Worm (Caenorhabditis elegans) whole organism, L3 larva: ENCODE data around the gene ZK829.1.

Source experiments
- R02D3.7 ChIP-seq: fragments of 150-350 bp; optimal IDR thresholded peaks from 2 replicates; lab custom pipeline; 2014; ENCODE audit warnings: missing biosample characterization, missing genetic modification characterization
- ZK546.5 ChIP-seq: sonication (generic microtip); optimal IDR thresholded peaks from 2 replicates; lab custom pipeline; 2017; ENCODE audit warnings: missing biosample characterization, missing genetic modification characterization
- aly-2 ChIP-seq: fragments of 150-350 bp; optimal IDR thresholded peaks from 2 replicates; lab custom pipeline; 2014; ENCODE audit warnings: missing biosample characterization, missing genetic modification characterization
- ama-1 ChIP-seq: fragments of 150-350 bp; optimal IDR thresholded peaks from 2 replicates; lab custom pipeline; 2018
- ceh-28 ChIP-seq: fragments of 150-350 bp; optimal IDR thresholded peaks from 2 replicates; lab custom pipeline; 2014; ENCODE audit warnings: missing biosample characterization, missing genetic modification reagents, missing genetic modification characterization
- ceh-82 ChIP-seq: fragments of 150-350 bp; optimal IDR thresholded peaks from 2 replicates; lab custom pipeline; 2014; ENCODE audit warnings: missing biosample characterization, missing genetic modification characterization
- ceh-9 ChIP-seq: sonication (generic microtip); optimal IDR thresholded peaks from 2 replicates; lab custom pipeline; 2018; ENCODE audit warnings: missing biosample characterization, missing genetic modification characterization
- egl-27 ChIP-seq: sonication (generic microtip); optimal IDR thresholded peaks from 4 replicates; lab custom pipeline; 2017; ENCODE audit warnings: missing biosample characterization, missing genetic modification reagents, missing genetic modification characterization
- egl-5 ChIP-seq: fragments of 150-350 bp; optimal IDR thresholded peaks from 2 replicates; lab custom pipeline; 2017; ENCODE audit warnings: missing biosample characterization, missing genetic modification reagents, missing genetic modification characterization, inconsistent platforms
- elt-1 ChIP-seq: fragments of 150-350 bp; optimal IDR thresholded peaks from 2 replicates; lab custom pipeline; 2014; ENCODE audit warnings: missing biosample characterization, missing genetic modification characterization
- elt-3 ChIP-seq, 3 experiments: fragments of 150-350 bp in 1 of 3; sonication (generic microtip) in 2 of 3; optimal IDR thresholded peaks; 2 replicates in 2 of 3; 4 replicates in 1 of 3; lab custom pipeline; 2014 to 2017; ENCODE audit warnings: missing biosample characterization in 3 of 3, missing genetic modification characterization in 3 of 3
- eor-1 ChIP-seq, 2 experiments: fragments of 150-350 bp; optimal IDR thresholded peaks; 2 replicates each; lab custom pipeline; 2014 to 2018; ENCODE audit warnings: missing biosample characterization in 2 of 2, missing genetic modification characterization in 2 of 2
- fkh-10 ChIP-seq: sonication (generic microtip); optimal IDR thresholded peaks from 2 replicates; lab custom pipeline; 2017; ENCODE audit warnings: missing biosample characterization, missing genetic modification reagents, missing genetic modification characterization
- fkh-2 ChIP-seq: fragments of 150-350 bp; optimal IDR thresholded peaks from 2 replicates; lab custom pipeline; 2014; ENCODE audit warnings: missing biosample characterization, missing genetic modification reagents, missing genetic modification characterization
- fos-1 ChIP-seq: fragments of 150-350 bp; optimal IDR thresholded peaks from 2 replicates; lab custom pipeline; 2014; ENCODE audit warnings: missing biosample characterization, missing genetic modification characterization
- hmg-11 ChIP-seq: sonication (generic microtip); optimal IDR thresholded peaks from 2 replicates; lab custom pipeline; 2016; ENCODE audit warnings: missing genetic modification characterization, missing compliant biosample characterization
- jun-1 ChIP-seq: fragments of 150-350 bp; optimal IDR thresholded peaks from 2 replicates; lab custom pipeline; 2014; ENCODE audit warnings: missing biosample characterization, missing genetic modification reagents, missing genetic modification characterization
- lin-15B ChIP-seq: fragments of 150-350 bp; optimal IDR thresholded peaks from 2 replicates; lab custom pipeline; 2014; ENCODE audit warnings: missing biosample characterization, missing genetic modification characterization
- lin-39 ChIP-seq: fragments of 150-350 bp; optimal IDR thresholded peaks from 2 replicates; lab custom pipeline; 2018; ENCODE audit warnings: missing biosample characterization, missing genetic modification reagents, missing genetic modification characterization
- lsy-12 ChIP-seq: sonication (generic microtip); optimal IDR thresholded peaks from 2 replicates; lab custom pipeline; 2016; ENCODE audit warnings: mild to moderate bottlenecking, missing genetic modification characterization, missing compliant biosample characterization
- mdl-1 ChIP-seq: fragments of 150-350 bp; optimal IDR thresholded peaks from 2 replicates; lab custom pipeline; 2014; ENCODE audit warnings: missing biosample characterization, missing genetic modification characterization
- mml-1 ChIP-seq: fragments of 150-350 bp; sonication (generic microtip); optimal IDR thresholded peaks from 3 replicates; lab custom pipeline; 2014; ENCODE audit warnings: missing biosample characterization, missing genetic modification characterization
- nfya-1 ChIP-seq: sonication (generic microtip); optimal IDR thresholded peaks from 2 replicates; lab custom pipeline; 2017; ENCODE audit warnings: missing genetic modification characterization, mild to moderate bottlenecking, missing compliant biosample characterization, antibody characterized with exemption, moderate library complexity; ENCODE audit not compliant: insufficient read depth
- nhr-11 ChIP-seq: fragments of 150-350 bp; optimal IDR thresholded peaks from 2 replicates; lab custom pipeline; 2014; ENCODE audit warnings: missing biosample characterization, missing genetic modification characterization
- nhr-12 ChIP-seq: fragments of 150-350 bp; optimal IDR thresholded peaks from 2 replicates; lab custom pipeline; 2014; ENCODE audit warnings: missing biosample characterization, missing genetic modification characterization
- nhr-23 ChIP-seq: fragments of 150-350 bp; optimal IDR thresholded peaks from 2 replicates; lab custom pipeline; 2014; ENCODE audit warnings: missing biosample characterization, missing genetic modification reagents, missing genetic modification characterization
- nhr-237 ChIP-seq: fragments of 150-350 bp; optimal IDR thresholded peaks from 2 replicates; lab custom pipeline; 2014; ENCODE audit warnings: missing biosample characterization, missing genetic modification characterization
- nhr-25 ChIP-seq: sonication (generic microtip); optimal IDR thresholded peaks from 2 replicates; lab custom pipeline; 2017; ENCODE audit warnings: missing biosample characterization, missing genetic modification characterization
- nhr-28 ChIP-seq: fragments of 150-350 bp; optimal IDR thresholded peaks from 2 replicates; lab custom pipeline; 2014; ENCODE audit warnings: missing biosample characterization, missing genetic modification characterization
- nhr-43 ChIP-seq: sonication (generic microtip); optimal IDR thresholded peaks from 2 replicates; lab custom pipeline; 2016; ENCODE audit warnings: mild to moderate bottlenecking, missing genetic modification characterization, missing compliant biosample characterization; ENCODE audit not compliant: poor library complexity, severe bottlenecking
- nhr-67 ChIP-seq: fragments of 150-350 bp; optimal IDR thresholded peaks from 2 replicates; lab custom pipeline; 2014; ENCODE audit warnings: missing biosample characterization, missing genetic modification characterization
- nhr-76 ChIP-seq: fragments of 150-350 bp; sonication (generic microtip); optimal IDR thresholded peaks from 5 replicates; lab custom pipeline; 2014; ENCODE audit warnings: missing biosample characterization, missing genetic modification characterization
- nhr-77 ChIP-seq: fragments of 150-350 bp; optimal IDR thresholded peaks from 2 replicates; lab custom pipeline; 2014; ENCODE audit warnings: missing biosample characterization, missing genetic modification characterization
- pha-4 ChIP-seq: fragments of 150-350 bp; optimal IDR thresholded peaks from 2 replicates; lab custom pipeline; 2014; ENCODE audit warnings: missing biosample characterization, missing genetic modification reagents, missing genetic modification characterization
- pqm-1 ChIP-seq: fragments of 150-350 bp; optimal IDR thresholded peaks from 2 replicates; lab custom pipeline; 2017; ENCODE audit warnings: missing biosample characterization, missing genetic modification characterization, inconsistent platforms
- sea-2 ChIP-seq: fragments of 150-350 bp; sonication (generic microtip); optimal IDR thresholded peaks from 4 replicates; lab custom pipeline; 2014; ENCODE audit warnings: missing biosample characterization, missing genetic modification reagents, missing genetic modification characterization
- skn-1 ChIP-seq: fragments of 150-350 bp; optimal IDR thresholded peaks from 2 replicates; lab custom pipeline; 2014; ENCODE audit warnings: missing biosample characterization, missing genetic modification characterization
- snpc-4 ChIP-seq: fragments of 150-350 bp; optimal IDR thresholded peaks from 2 replicates; lab custom pipeline; 2014; ENCODE audit warnings: missing biosample characterization, missing genetic modification characterization
- tbx-2 ChIP-seq: sonication (generic microtip); optimal IDR thresholded peaks from 2 replicates; lab custom pipeline; 2016; ENCODE audit warnings: mild to moderate bottlenecking, missing genetic modification characterization, missing compliant biosample characterization
- unc-39 ChIP-seq: sonication (generic microtip); optimal IDR thresholded peaks from 4 replicates; lab custom pipeline; 2017; ENCODE audit warnings: missing biosample characterization, missing genetic modification characterization
- unc-62 ChIP-seq: fragments of 150-350 bp; sonication (generic microtip); optimal IDR thresholded peaks from 4 replicates; lab custom pipeline; 2014; ENCODE audit warnings: missing biosample characterization, missing genetic modification reagents, missing genetic modification characterization
- zag-1 ChIP-seq: fragments of 150-350 bp; optimal IDR thresholded peaks from 2 replicates; lab custom pipeline; 2014; ENCODE audit warnings: missing biosample characterization, missing genetic modification characterization
- ztf-11 ChIP-seq: fragments of 150-350 bp; optimal IDR thresholded peaks from 2 replicates; lab custom pipeline; 2014; ENCODE audit warnings: missing biosample characterization, missing genetic modification characterization
- ztf-4 ChIP-seq: fragments of 150-350 bp; optimal IDR thresholded peaks from 2 replicates; lab custom pipeline; 2014; ENCODE audit warnings: missing biosample characterization, missing genetic modification characterization

Gene ZK829.1

ce11 chrIV:11959573-11959972 lies 17.4 kb upstream of the ZK829.1 start, which contains the start of gene tgt-1:
Gene tgt-1, minus strand, starts transcription at chrIV:11959804.
- no peak for TF ChIP-seq elt-3 (tag; optimal IDR thresholded peaks at IDR 0.05; lab: Kevin White, UChicago)
- no peak for TF ChIP-seq nhr-28
- TF ChIP-seq nhr-77 (tag; lab: Kevin White, UChicago), result no peak
- TF ChIP-seq aly-2 (tag; lab: Kevin White, UChicago), result no peak
- no peak for TF ChIP-seq ceh-28 (tag; lab: Kevin White, UChicago)
- TF ChIP-seq fkh-2, result no peak
- TF ChIP-seq nfya-1 (tag; lab: Kevin White, UChicago), result no peak
- no peak for TF ChIP-seq ceh-9 (tag; lab: Kevin White, UChicago)
- TF ChIP-seq nhr-12 (tag; lab: Kevin White, UChicago), result no peak
- no peak for TF ChIP-seq fkh-10 (GFP tag; lab: Kevin White, UChicago)
- TF ChIP-seq unc-39 (tag; lab: Kevin White, UChicago), result no peak
- no peak for TF ChIP-seq nhr-11 (tag; lab: Kevin White, UChicago)
- no peak for TF ChIP-seq sea-2
- no peak for TF ChIP-seq ZK546.5
- no peak for TF ChIP-seq nhr-237 (tag; lab: Kevin White, UChicago)
- TF ChIP-seq tbx-2, result no peak
- TF ChIP-seq egl-5 (tag; lab: Kevin White, UChicago), result no peak
- TF ChIP-seq hmg-11, result no peak
- TF ChIP-seq eor-1 (tag; optimal IDR thresholded peaks at IDR 0.05; lab: Kevin White, UChicago), result no peak

ce11 chrIV:11957074-11957473 lies 14.9 kb upstream of the ZK829.1 start:
- TF ChIP-seq nhr-67 (tag; lab: Kevin White, UChicago) (no peak), nhr-25 (tag; lab: Kevin White, UChicago) (no peak), ZK546.5 (no peak), nhr-237 (tag; lab: Kevin White, UChicago) (no peak), fos-1 (tag; lab: Kevin White, UChicago) (no peak), ama-1 (lab: Kevin White, UChicago) (no peak), elt-1 (tag; lab: Kevin White, UChicago) (no peak), sea-2 (no peak), nfya-1 (tag; lab: Kevin White, UChicago) (peak; percentile 15), hmg-11 (no peak), pqm-1 (tag; lab: Kevin White, UChicago) (no peak), ztf-4 (tag; lab: Kevin White, UChicago) (no peak), nhr-76 (tag; lab: Kevin White, UChicago) (no peak), lin-39 (tag; lab: Kevin White, UChicago) (peak; percentile 19), jun-1 (tag; lab: Kevin White, UChicago) (no peak), fkh-10 (GFP tag; lab: Kevin White, UChicago) (no peak), nhr-12 (tag; lab: Kevin White, UChicago) (no peak), ceh-82 (tag; lab: Kevin White, UChicago) (no peak), snpc-4 (tag; lab: Kevin White, UChicago) (no peak), elt-3 (tag; optimal IDR thresholded peaks at IDR 0.05; lab: Kevin White, UChicago) (no peak), nhr-11 (tag; lab: Kevin White, UChicago) (no peak), lsy-12 (tag; lab: Kevin White, UChicago) (no peak), tbx-2 (no peak), pha-4 (tag; lab: Kevin White, UChicago) (peak; percentile 79)

DNA sequence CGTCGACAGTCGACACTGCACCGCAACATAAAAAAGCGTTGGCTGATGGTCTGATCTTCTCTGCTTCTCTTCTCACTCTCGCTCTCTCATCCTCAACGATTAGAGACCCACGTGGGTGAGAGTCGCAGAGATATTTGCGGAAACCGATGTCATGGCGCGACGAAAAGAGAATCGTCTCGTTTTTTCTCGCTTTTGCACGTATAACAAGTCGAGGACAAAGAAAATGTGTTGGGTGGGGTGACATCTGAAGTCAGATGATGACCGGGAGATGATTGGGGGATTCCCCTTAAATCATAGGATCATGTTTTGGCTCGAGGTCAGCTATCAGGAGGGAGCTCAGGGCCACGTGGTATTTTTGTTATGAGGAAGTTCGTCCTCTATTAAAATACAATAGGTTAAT lies 14.2 kb upstream of the ZK829.1 start:
- TF ChIP-seq nhr-23 (peak; percentile 93), jun-1 (tag; lab: Kevin White, UChicago) (peak; percentile 88), nhr-11 (tag; lab: Kevin White, UChicago) (no peak), nhr-76 (tag; lab: Kevin White, UChicago) (no peak), ztf-11 (no peak), nhr-237 (tag; lab: Kevin White, UChicago) (no peak), nfya-1 (tag; lab: Kevin White, UChicago) (peak; percentile 78), lsy-12 (tag; lab: Kevin White, UChicago) (peak; percentile 81), nhr-77 (tag; lab: Kevin White, UChicago) (no peak), tbx-2 (peak; percentile 57), mml-1 (tag; lab: Kevin White, UChicago) (peak; percentile 40), eor-1 (tag; optimal IDR thresholded peaks at IDR 0.05; lab: Kevin White, UChicago) (no peak), skn-1 (tag; lab: Kevin White, UChicago) (no peak), lin-15B (tag; lab: Kevin White, UChicago) (peak; percentile 37), ceh-28 (tag; lab: Kevin White, UChicago) (peak; percentile 49), egl-27 (tag; lab: Kevin White, UChicago) (peak; percentile 68), nhr-43 (tag; lab: Kevin White, UChicago) (peak; percentile 98), nhr-67 (tag; lab: Kevin White, UChicago) (no peak), snpc-4 (tag; lab: Kevin White, UChicago) (peak; percentile 39), R02D3.7 (peak; percentile 27), elt-1 (tag; lab: Kevin White, UChicago) (peak; percentile 60), ceh-82 (tag; lab: Kevin White, UChicago) (no peak), ceh-9 (tag; lab: Kevin White, UChicago) (no peak), pha-4 (tag; lab: Kevin White, UChicago) (peak; percentile 91), hmg-11 (no peak), fkh-2 (no peak), ama-1 (lab: Kevin White, UChicago) (no peak), unc-62 (GFP tag; lab: Kevin White, UChicago) (peak; percentile 81), zag-1 (tag; lab: Kevin White, UChicago) (no peak), nhr-25 (tag; lab: Kevin White, UChicago) (peak; percentile 99), fkh-10 (GFP tag; lab: Kevin White, UChicago) (no peak), egl-5 (tag; lab: Kevin White, UChicago) (no peak), mdl-1 (tag; lab: Kevin White, UChicago) (peak; percentile 99), lin-39 (tag; lab: Kevin White, UChicago) (no peak), elt-3 (tag; optimal IDR thresholded peaks at IDR 0.05; lab: Kevin White, UChicago) (peak in 2 of 3 experiments; percentile 73 to 93), ztf-4 (tag; lab: Kevin White, UChicago) (no peak), ZK546.5 (no peak)
